Fruit fly (Drosophila melanogaster) whole organism, embryonic: ENCODE measurements around the gene CG16734.
A peak's percentile ranks its signal among the peaks of the same experiment; 100 is the strongest.

Experiments used
- C15 ChIP-seq: fragments of 200-800 bp; sonication (Bioruptor generic); IDR thresholded peaks from 3 replicates; pipeline ENCODE4 v1.3.6; 2022; ENCODE audit warnings: missing biosample characterization, missing genetic modification characterization
- CG10321 ChIP-seq: fragments of 200-800 bp; sonication (Bioruptor generic); IDR thresholded peaks from 2 replicates; pipeline ENCODE4 v1.3.6; 2022; ENCODE audit warnings: missing biosample characterization, missing genetic modification characterization
- CG10462 ChIP-seq: fragments of 200-800 bp; sonication (Bioruptor generic); optimal IDR thresholded peaks from 2 replicates; lab custom pipeline; 2016; ENCODE audit warnings: missing biosample characterization, missing genetic modification characterization
- CG10654 ChIP-seq: fragments of 200-800 bp; sonication (Bioruptor generic); optimal IDR thresholded peaks from 2 replicates; lab custom pipeline; 2016; ENCODE audit warnings: missing biosample characterization, missing genetic modification characterization
- CG11085 ChIP-seq: fragments of 200-800 bp; sonication (Bioruptor generic); IDR thresholded peaks from 2 replicates; pipeline ENCODE4 v1.3.6; 2022; ENCODE audit warnings: missing biosample characterization, missing genetic modification characterization
- CG12155 ChIP-seq: fragments of 200-800 bp; sonication (Bioruptor generic); optimal IDR thresholded peaks from 3 replicates; lab custom pipeline; 2016; ENCODE audit warnings: missing biosample characterization, missing genetic modification characterization
- CG12299 ChIP-seq: fragments of 200-800 bp; sonication (Bioruptor generic); optimal IDR thresholded peaks from 2 replicates; lab custom pipeline; 2018; ENCODE audit warnings: missing biosample characterization, mild to moderate bottlenecking, missing genetic modification characterization
- CG13424 ChIP-seq: fragments of 200-800 bp; sonication (Bioruptor generic); optimal IDR thresholded peaks from 2 replicates; lab custom pipeline; 2019; ENCODE audit warnings: missing biosample characterization, mild to moderate bottlenecking, missing genetic modification characterization, moderate library complexity
- CG15514 ChIP-seq: fragments of 200-800 bp; sonication (Bioruptor generic); optimal IDR thresholded peaks from 3 replicates; lab custom pipeline; 2017; ENCODE audit warnings: missing biosample characterization, missing genetic modification characterization, mild to moderate bottlenecking, moderate library complexity, missing genetic modification reagents
- CG1602 ChIP-seq: fragments of 200-800 bp; sonication (Bioruptor generic); optimal IDR thresholded peaks from 3 replicates; lab custom pipeline; 2016; ENCODE audit warnings: missing biosample characterization, missing genetic modification characterization
- CG17829 ChIP-seq: fragments of 200-800 bp; optimal IDR thresholded peaks from 2 replicates; lab custom pipeline; 2019; ENCODE audit warnings: missing biosample characterization, mild to moderate bottlenecking, missing genetic modification characterization, moderate library complexity
- CG18262 ChIP-seq: fragments of 200-800 bp; optimal IDR thresholded peaks from 3 replicates; lab custom pipeline; 2019; ENCODE audit warnings: missing biosample characterization, mild to moderate bottlenecking, missing genetic modification characterization, moderate library complexity
- CG18476 ChIP-seq: fragments of 200-800 bp; sonication (Bioruptor generic); optimal IDR thresholded peaks from 2 replicates; lab custom pipeline; 2016; ENCODE audit warnings: missing biosample characterization, mild to moderate bottlenecking, missing genetic modification characterization
- CG2120 ChIP-seq: fragments of 200-800 bp; sonication (Bioruptor generic); optimal IDR thresholded peaks from 3 replicates; lab custom pipeline; 2016; ENCODE audit warnings: missing biosample characterization, missing genetic modification characterization
- CG3163 ChIP-seq: fragments of 200-800 bp; sonication (Bioruptor generic); optimal IDR thresholded peaks from 3 replicates; lab custom pipeline; 2016; ENCODE audit warnings: missing biosample characterization, missing genetic modification characterization
- CG34376 ChIP-seq: fragments of 200-800 bp; sonication (Bioruptor generic); optimal IDR thresholded peaks from 2 replicates; lab custom pipeline; 2018; ENCODE audit warnings: missing biosample characterization, mild to moderate bottlenecking, missing genetic modification characterization
- CG3995 ChIP-seq: fragments of 200-800 bp; sonication (Bioruptor generic); optimal IDR thresholded peaks from 3 replicates; lab custom pipeline; 2016; ENCODE audit warnings: missing biosample characterization, missing genetic modification characterization
- CG42726 ChIP-seq: fragments of 200-800 bp; sonication (Bioruptor generic); IDR thresholded peaks from 2 replicates; pipeline ENCODE4 v1.3.6; 2022; ENCODE audit warnings: missing biosample characterization, missing genetic modification characterization; ENCODE audit not compliant: partially characterized antibody
- CG4328 ChIP-seq: fragments of 200-800 bp; sonication (Bioruptor generic); optimal IDR thresholded peaks from 3 replicates; lab custom pipeline; 2017; ENCODE audit warnings: missing biosample characterization, missing genetic modification reagents, missing genetic modification characterization
- CG6254 ChIP-seq: fragments of 200-800 bp; sonication (Bioruptor generic); optimal IDR thresholded peaks from 3 replicates; lab custom pipeline; 2017; ENCODE audit warnings: mild to moderate bottlenecking, missing biosample characterization, missing genetic modification reagents, missing genetic modification characterization
- CG7357 ChIP-seq: fragments of 200-800 bp; sonication (Bioruptor generic); IDR thresholded peaks from 3 replicates; pipeline ENCODE4 v1.3.6; 2022; ENCODE audit warnings: missing biosample characterization, missing genetic modification characterization
- CG7786 ChIP-seq: fragments of 200-800 bp; sonication (Bioruptor generic); optimal IDR thresholded peaks from 2 replicates; lab custom pipeline; 2016; ENCODE audit warnings: missing biosample characterization, missing genetic modification characterization
- CG8281 ChIP-seq: fragments of 200-800 bp; sonication (Bioruptor generic); optimal IDR thresholded peaks from 2 replicates; lab custom pipeline; 2018; ENCODE audit warnings: missing biosample characterization, mild to moderate bottlenecking, missing genetic modification characterization, moderate library complexity
- CG8765 ChIP-seq: fragments of 200-800 bp; sonication (Bioruptor generic); IDR thresholded peaks from 2 replicates; pipeline ENCODE4 v1.3.6; 2022; ENCODE audit warnings: missing biosample characterization, missing genetic modification characterization
- CG9609 ChIP-seq: fragments of 200-800 bp; sonication (Bioruptor generic); optimal IDR thresholded peaks from 3 replicates; lab custom pipeline; 2016; ENCODE audit warnings: missing biosample characterization, missing genetic modification characterization
- Ets97D ChIP-seq: fragments of 200-800 bp; sonication (Bioruptor generic); optimal IDR thresholded peaks from 3 replicates; lab custom pipeline; 2016; ENCODE audit warnings: missing biosample characterization, missing genetic modification characterization
- H15 ChIP-seq: fragments of 200-800 bp; sonication (Bioruptor generic); IDR thresholded peaks from 3 replicates; pipeline ENCODE4 v1.3.6; 2022; ENCODE audit warnings: missing biosample characterization, missing genetic modification characterization
- H2.0 ChIP-seq: fragments of 200-800 bp; sonication (Bioruptor generic); IDR thresholded peaks from 2 replicates; pipeline ENCODE4 v1.3.6; 2022; ENCODE audit warnings: missing biosample characterization, missing genetic modification characterization
- Meics ChIP-seq: fragments of 200-800 bp; sonication (Bioruptor generic); optimal IDR thresholded peaks from 2 replicates; lab custom pipeline; 2017; ENCODE audit warnings: missing biosample characterization, mild to moderate bottlenecking, missing genetic modification characterization
- Mes4 ChIP-seq: fragments of 200-800 bp; sonication (Bioruptor generic); optimal IDR thresholded peaks from 2 replicates; lab custom pipeline; 2016; ENCODE audit warnings: missing biosample characterization, missing genetic modification characterization
- NC2β ChIP-seq: fragments of 200-800 bp; sonication (Bioruptor generic); optimal IDR thresholded peaks from 2 replicates; lab custom pipeline; 2016; ENCODE audit warnings: missing biosample characterization, missing genetic modification characterization
- Neu2 ChIP-seq: fragments of 200-800 bp; sonication (Bioruptor generic); optimal IDR thresholded peaks from 3 replicates; lab custom pipeline; 2016; ENCODE audit warnings: missing biosample characterization, missing genetic modification characterization, borderline replicate concordance
- Oli ChIP-seq: fragments of 200-800 bp; sonication (Bioruptor generic); optimal IDR thresholded peaks from 2 replicates; lab custom pipeline; 2018; ENCODE audit warnings: missing biosample characterization, mild to moderate bottlenecking, missing genetic modification characterization, moderate library complexity
- Pdp1 ChIP-seq, 2 experiments: fragments of 200-800 bp; sonication (Bioruptor generic); optimal IDR thresholded peaks; 3 replicates each; lab custom pipeline; 2016; ENCODE audit warnings: missing biosample characterization in 2 of 2, missing genetic modification characterization in 2 of 2, mild to moderate bottlenecking in 1 of 2, moderate library complexity in 1 of 2
- Ssrp ChIP-seq: fragments of 200-800 bp; sonication (Bioruptor generic); optimal IDR thresholded peaks from 2 replicates; lab custom pipeline; 2018; ENCODE audit warnings: missing biosample characterization, mild to moderate bottlenecking, missing genetic modification characterization, moderate library complexity
- Tbp ChIP-seq: fragments of >200 bp; optimal IDR thresholded peaks from 2 replicates; lab custom pipeline; 2018; ENCODE audit warnings: missing biosample characterization, missing genetic modification characterization
- bowl ChIP-seq: fragments of 200-800 bp; sonication (Bioruptor generic); IDR thresholded peaks from 2 replicates; pipeline ENCODE4 v1.3.6; 2022; ENCODE audit warnings: missing biosample characterization, missing genetic modification characterization
- chinmo ChIP-seq: fragments of 200-800 bp; sonication (Bioruptor generic); IDR thresholded peaks from 4 replicates; pipeline ENCODE4 v1.3.6; 2022; ENCODE audit warnings: missing biosample characterization, missing genetic modification characterization; ENCODE audit not compliant: partially characterized antibody
- crc ChIP-seq: fragments of 200-800 bp; sonication (Bioruptor generic); optimal IDR thresholded peaks from 2 replicates; lab custom pipeline; 2016; ENCODE audit warnings: missing biosample characterization, missing genetic modification characterization
- cwo ChIP-seq: fragments of 200-800 bp; sonication (Bioruptor generic); optimal IDR thresholded peaks from 3 replicates; lab custom pipeline; 2017; ENCODE audit warnings: missing biosample characterization, missing genetic modification characterization, mild to moderate bottlenecking, moderate library complexity, missing genetic modification reagents
- disco-r ChIP-seq: fragments of 200-800 bp; sonication (Bioruptor generic); optimal IDR thresholded peaks from 2 replicates; lab custom pipeline; 2016; ENCODE audit warnings: missing biosample characterization, missing genetic modification characterization
- gcm2 ChIP-seq: fragments of 200-800 bp; sonication (Bioruptor generic); optimal IDR thresholded peaks from 2 replicates; lab custom pipeline; 2016; ENCODE audit warnings: missing biosample characterization, missing genetic modification characterization
- gro ChIP-seq: fragments of 200-800 bp; sonication (Bioruptor generic); optimal IDR thresholded peaks from 2 replicates; lab custom pipeline; 2016; ENCODE audit warnings: missing biosample characterization, missing genetic modification characterization
- gsb-n ChIP-seq: fragments of 200-800 bp; sonication (Bioruptor generic); optimal IDR thresholded peaks from 3 replicates; lab custom pipeline; 2018; ENCODE audit warnings: missing biosample characterization, mild to moderate bottlenecking, missing genetic modification characterization
- jigr1 ChIP-seq: fragments of 200-800 bp; sonication (Bioruptor generic); IDR thresholded peaks from 3 replicates; pipeline ENCODE4 v1.3.6; 2022; ENCODE audit warnings: missing biosample characterization, missing genetic modification characterization
- pho ChIP-seq: fragments of 200-800 bp; sonication (Bioruptor generic); optimal IDR thresholded peaks from 2 replicates; lab custom pipeline; 2016; ENCODE audit warnings: missing biosample characterization, missing genetic modification characterization
- scrt ChIP-seq: fragments of 200-800 bp; sonication (Bioruptor generic); optimal IDR thresholded peaks from 2 replicates; lab custom pipeline; 2018; ENCODE audit warnings: missing biosample characterization, mild to moderate bottlenecking, missing genetic modification characterization, moderate library complexity
- tll ChIP-seq, 2 experiments: fragments of 200-800 bp in 1 of 2; fragments of >200 bp in 1 of 2; sonication (Bioruptor generic) in 1 of 2; optimal IDR thresholded peaks; 2 replicates each; lab custom pipeline; 2017 to 2019; ENCODE audit warnings: missing biosample characterization in 2 of 2, missing genetic modification characterization in 2 of 2, mild to moderate bottlenecking in 1 of 2, moderate library complexity in 1 of 2
- twi ChIP-seq: fragments of 200-800 bp; optimal IDR thresholded peaks from 2 replicates; lab custom pipeline; 2019; ENCODE audit warnings: missing biosample characterization, mild to moderate bottlenecking, missing genetic modification characterization, moderate library complexity
- z ChIP-seq: fragments of 200-800 bp; sonication (Bioruptor generic); IDR thresholded peaks from 3 replicates; pipeline ENCODE4 v1.3.6; 2022; ENCODE audit warnings: missing biosample characterization, missing genetic modification characterization

CG16734 gene

dm6 chr3R:9260421-9260973, 5.6 kb downstream of the CG16734 start, which contains the start of gene ATP6AP2 (continued):
- no peak for TF ChIP-seq Tbp (GFP tag; lab: Kevin White, UChicago)
- peak; percentile 12 for TF ChIP-seq gcm2 (GFP tag; lab: Kevin White, UChicago)
- TF ChIP-seq CG3995 (GFP tag; lab: Kevin White, UChicago), result peak; percentile 49
- no peak for TF ChIP-seq CG8281 (tag; lab: Kevin White, UChicago)
- TF ChIP-seq CG1602 (GFP tag; lab: Kevin White, UChicago), result peak; percentile 32
- peak; percentile 76 for TF ChIP-seq CG17829 (tag; lab: Kevin White, UChicago)
- peak; percentile 19 for TF ChIP-seq cwo (GFP tag; lab: Kevin White, UChicago)
- no peak for TF ChIP-seq disco-r (GFP tag; lab: Kevin White, UChicago)
- no peak for TF ChIP-seq pho (GFP tag; lab: Kevin White, UChicago)
- no peak for TF ChIP-seq tll (GFP tag; optimal IDR thresholded peaks at IDR 0.05; lab: Kevin White, UChicago)
- TF ChIP-seq gro (GFP tag; lab: Kevin White, UChicago), result peak; percentile 11
- no peak for TF ChIP-seq CG18262 (tag; lab: Kevin White, UChicago)
- peak; percentile 18 for TF ChIP-seq Ssrp
- TF ChIP-seq CG3163 (GFP tag; lab: Kevin White, UChicago), result no peak
- peak; percentile 65 for TF ChIP-seq CG2120 (GFP tag; lab: Kevin White, UChicago)
- no peak for TF ChIP-seq CG18476 (GFP tag; lab: Kevin White, UChicago)
- 0 out of 4 replicates have a peak, but pooled peaks have one; percentile 55 for TF ChIP-seq chinmo (GFP tag; lab: Robert Waterston, UW)
- no peak for TF ChIP-seq CG10462
- TF ChIP-seq Meics (GFP tag; lab: Kevin White, UChicago), result peak; percentile 55
- TF ChIP-seq CG8765 (GFP tag; lab: Robert Waterston, UW), result no peak
- peak; percentile 47 for TF ChIP-seq CG4328 (GFP tag; lab: Kevin White, UChicago)
- peak; percentile 72 for TF ChIP-seq CG13424 (tag; lab: Kevin White, UChicago)
- peak; percentile 43 for TF ChIP-seq CG12299 (tag; lab: Kevin White, UChicago)
- peak; percentile 39; the same call in 1 of the 2 replicates for TF ChIP-seq CG42726 (GFP tag; lab: Robert Waterston, UW)
- no peak for TF ChIP-seq crc (GFP tag; lab: Kevin White, UChicago)
- peak; percentile 13 for TF ChIP-seq CG10654 (GFP tag; lab: Kevin White, UChicago)
- peak in 1 of 2 experiments; percentile 33 for TF ChIP-seq Pdp1 (GFP tag; optimal IDR thresholded peaks at IDR 0.05; lab: Kevin White, UChicago)
- TF ChIP-seq CG15514, result peak; percentile 59
- peak; percentile 52 for TF ChIP-seq CG12155 (GFP tag; lab: Kevin White, UChicago)
- TF ChIP-seq CG10321 (GFP tag; lab: Robert Waterston, UW), result no peak
- TF ChIP-seq CG6254 (GFP tag; lab: Kevin White, UChicago), result no peak
- TF ChIP-seq H15 (GFP tag; lab: Robert Waterston, UW), result peak; percentile 52; the same call in 1 of the 3 replicates
- TF ChIP-seq Oli, result no peak
- no peak for TF ChIP-seq CG7786 (GFP tag; lab: Kevin White, UChicago)
- peak; percentile 79 for TF ChIP-seq Ets97D (GFP tag; lab: Kevin White, UChicago)
- TF ChIP-seq bowl (GFP tag; lab: Robert Waterston, UW), result no peak
- TF ChIP-seq C15, result 0 out of 3 replicates have a peak, but pooled peaks have one; percentile 28
- no peak for TF ChIP-seq NC2β (GFP tag; lab: Kevin White, UChicago)
- no peak for TF ChIP-seq CG9609 (GFP tag; lab: Kevin White, UChicago)
- no peak for TF ChIP-seq CG11085 (GFP tag; lab: Robert Waterston, UW)
- TF ChIP-seq CG34376 (GFP tag; lab: Kevin White, UChicago), result peak; percentile 54
- peak; percentile 36; the same call in 1 of the 2 replicates for TF ChIP-seq H2.0
- 0 out of 3 replicates have a peak, but pooled peaks have one; percentile 7 for TF ChIP-seq CG7357 (GFP tag; lab: Robert Waterston, UW)
- TF ChIP-seq twi (tag; lab: Kevin White, UChicago), result peak; percentile 46
- no peak for TF ChIP-seq z
- TF ChIP-seq scrt, result peak; percentile 40
- no peak for TF ChIP-seq gsb-n
- no peak for TF ChIP-seq Mes4 (GFP tag; lab: Kevin White, UChicago)
- TF ChIP-seq Neu2 (GFP tag; lab: Kevin White, UChicago), result no peak
- no peak for TF ChIP-seq jigr1 (GFP tag; lab: Robert Waterston, UW)
